Fruit fly (Drosophila melanogaster) Kc167 (cell line): Measurements from ENCODE around the gene Glyat.

Source experiments
- Myc ChIP-seq: fragments of >200 bp; optimal IDR thresholded peaks from 2 replicates; lab custom pipeline; 2017; ENCODE audit warnings: missing external identifiers
- Sin3A ChIP-seq: fragments of >200 bp; optimal IDR thresholded peaks from 2 replicates; lab custom pipeline; 2018; ENCODE audit warnings: missing external identifiers
- h ChIP-seq: fragments of >200 bp; optimal IDR thresholded peaks from 3 replicates; lab custom pipeline; 2018; ENCODE audit warnings: missing external identifiers
- insv ChIP-seq: fragments of >200 bp; optimal IDR thresholded peaks from 3 replicates; lab custom pipeline; 2018; ENCODE audit warnings: missing external identifiers

DNA sequence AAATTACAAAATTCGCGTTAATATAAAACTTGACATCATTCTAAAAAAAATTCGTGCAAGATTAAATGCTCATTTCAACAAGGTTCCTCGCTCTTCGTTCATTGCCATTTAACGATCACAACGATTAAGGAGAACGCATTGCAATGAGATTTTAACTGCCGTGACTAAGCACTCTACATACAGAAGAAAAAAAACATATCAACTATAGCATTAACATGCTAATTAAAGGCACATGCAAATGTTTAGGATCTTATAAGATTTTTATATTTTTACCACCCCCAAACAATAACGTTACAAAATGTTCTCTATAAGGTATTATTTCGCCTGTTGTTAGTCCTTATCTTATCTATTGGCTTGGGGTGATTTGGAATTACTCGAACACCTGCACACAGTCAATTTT lies 19.7 kb downstream of the Glyat start:
- TF ChIP-seq h (lab: Kevin White, UChicago) (no peak), insv (lab: Kevin White, UChicago) (no peak), Myc (lab: Kevin White, UChicago) (no peak), Sin3A (lab: Kevin White, UChicago) (no peak)
